Fruit fly (Drosophila melanogaster) whole organism, prepupa: Measurements from ENCODE around the gene CG14684.
A peak's percentile ranks its signal among the peaks of the same experiment; 100 is the strongest.

Source experiments
- CG10631 ChIP-seq: fragments of 200-800 bp; sonication (Bioruptor generic); optimal IDR thresholded peaks from 2 replicates; lab custom pipeline; 2016; ENCODE audit warnings: missing biosample characterization, missing genetic modification characterization
- CG10669 ChIP-seq: fragments of 200-800 bp; sonication (Bioruptor generic); optimal IDR thresholded peaks from 3 replicates; lab custom pipeline; 2018; ENCODE audit warnings: missing biosample characterization, mild to moderate bottlenecking, missing genetic modification characterization, moderate library complexity
- CG11294 ChIP-seq: fragments of 200-800 bp; sonication (Bioruptor generic); IDR thresholded peaks from 2 replicates; pipeline ENCODE4 v1.3.6; 2022; ENCODE audit warnings: missing biosample characterization, missing genetic modification characterization
- CG11762 ChIP-seq: fragments of 200-800 bp; sonication (Bioruptor generic); optimal IDR thresholded peaks from 3 replicates; lab custom pipeline; 2016; ENCODE audit warnings: missing biosample characterization, missing genetic modification characterization; ENCODE audit not compliant: insufficient read depth
- CG15336 ChIP-seq: fragments of 200-800 bp; sonication (Bioruptor generic); IDR thresholded peaks from 2 replicates; pipeline ENCODE4 v1.3.6; 2022; ENCODE audit warnings: missing biosample characterization, missing genetic modification characterization
- CG3032 ChIP-seq: fragments of 200-800 bp; optimal IDR thresholded peaks from 2 replicates; lab custom pipeline; 2019; ENCODE audit warnings: missing biosample characterization, mild to moderate bottlenecking, missing genetic modification characterization, moderate library complexity
- CG32006 ChIP-seq: fragments of 200-800 bp; sonication (Bioruptor generic); optimal IDR thresholded peaks from 3 replicates; lab custom pipeline; 2017; ENCODE audit warnings: missing biosample characterization, mild to moderate bottlenecking, missing genetic modification characterization
- CG34406 ChIP-seq: fragments of 200-800 bp; sonication (Bioruptor generic); optimal IDR thresholded peaks from 3 replicates; lab custom pipeline; 2016; ENCODE audit warnings: missing biosample characterization, missing genetic modification characterization
- CG3919 ChIP-seq: fragments of 200-800 bp; sonication (Bioruptor generic); optimal IDR thresholded peaks from 3 replicates; lab custom pipeline; 2016; ENCODE audit warnings: missing biosample characterization, missing genetic modification characterization
- CG4318 ChIP-seq: fragments of 200-800 bp; sonication (Bioruptor generic); optimal IDR thresholded peaks from 3 replicates; lab custom pipeline; 2017; ENCODE audit warnings: missing biosample characterization, mild to moderate bottlenecking, missing genetic modification characterization
- CG6163 ChIP-seq: fragments of 200-800 bp; sonication (Bioruptor generic); IDR thresholded peaks from 3 replicates; pipeline ENCODE4 v1.3.6; 2022; ENCODE audit warnings: missing biosample characterization, missing genetic modification characterization
- CG6276 ChIP-seq: fragments of 200-800 bp; sonication (Bioruptor generic); optimal IDR thresholded peaks from 2 replicates; lab custom pipeline; 2017; ENCODE audit warnings: missing biosample characterization, mild to moderate bottlenecking, missing genetic modification characterization
- CG6792 ChIP-seq: fragments of 200-800 bp; sonication (Bioruptor generic); optimal IDR thresholded peaks from 3 replicates; lab custom pipeline; 2016; ENCODE audit warnings: missing biosample characterization, missing genetic modification characterization
- CG6808 ChIP-seq: fragments of 200-800 bp; sonication (Bioruptor generic); optimal IDR thresholded peaks from 3 replicates; lab custom pipeline; 2017; ENCODE audit warnings: missing biosample characterization, missing genetic modification characterization, mild to moderate bottlenecking, moderate library complexity, missing genetic modification reagents
- CG6854 ChIP-seq: fragments of 200-800 bp; sonication (Bioruptor generic); optimal IDR thresholded peaks from 2 replicates; lab custom pipeline; 2017; ENCODE audit warnings: missing biosample characterization, mild to moderate bottlenecking, missing genetic modification characterization
- CG7368 ChIP-seq: fragments of 200-800 bp; sonication (Bioruptor generic); optimal IDR thresholded peaks from 3 replicates; lab custom pipeline; 2016; ENCODE audit warnings: missing biosample characterization, missing genetic modification characterization
- CG8119 ChIP-seq: fragments of 200-800 bp; sonication (Bioruptor generic); IDR thresholded peaks from 3 replicates; pipeline ENCODE4 v1.3.6; 2022; ENCODE audit warnings: missing biosample characterization, missing genetic modification characterization
- CG8319 ChIP-seq: fragments of 200-800 bp; sonication (Bioruptor generic); optimal IDR thresholded peaks from 3 replicates; lab custom pipeline; 2016; ENCODE audit warnings: missing biosample characterization, missing genetic modification characterization
- CG8632 ChIP-seq: fragments of 200-800 bp; sonication (Bioruptor generic); optimal IDR thresholded peaks from 3 replicates; lab custom pipeline; 2016; ENCODE audit warnings: missing biosample characterization, missing genetic modification characterization
- CG9139 ChIP-seq: fragments of 200-800 bp; sonication (Bioruptor generic); optimal IDR thresholded peaks from 3 replicates; lab custom pipeline; 2017; ENCODE audit warnings: missing biosample characterization, mild to moderate bottlenecking, missing genetic modification characterization
- Eip75B ChIP-seq: fragments of 200-800 bp; sonication (Bioruptor generic); optimal IDR thresholded peaks from 3 replicates; lab custom pipeline; 2016; ENCODE audit warnings: missing biosample characterization, missing genetic modification characterization
- Eip78C ChIP-seq: fragments of 200-800 bp; sonication (Bioruptor generic); peaks from one replicate; lab custom pipeline; 2016; ENCODE audit warnings: missing biosample characterization, missing genetic modification characterization
- Eip93F ChIP-seq: fragments of 200-800 bp; sonication (Bioruptor generic); optimal IDR thresholded peaks from 2 replicates; lab custom pipeline; 2016; ENCODE audit warnings: missing biosample characterization, mild to moderate bottlenecking, missing genetic modification characterization
- Ets21C ChIP-seq: fragments of 200-800 bp; sonication (Bioruptor generic); optimal IDR thresholded peaks from 3 replicates; lab custom pipeline; 2016; ENCODE audit warnings: missing biosample characterization, missing genetic modification characterization
- Ets96B ChIP-seq: fragments of 200-800 bp; optimal IDR thresholded peaks from 2 replicates; lab custom pipeline; 2019; ENCODE audit warnings: missing biosample characterization, mild to moderate bottlenecking, missing genetic modification characterization, moderate library complexity
- Gug ChIP-seq: fragments of 200-800 bp; sonication (Bioruptor generic); IDR thresholded peaks from 2 replicates; pipeline ENCODE4 v1.3.6; 2022; ENCODE audit warnings: missing biosample characterization, missing genetic modification characterization
- Hr38 ChIP-seq: sonication (Bioruptor generic); optimal IDR thresholded peaks from 2 replicates; lab custom pipeline; 2016; ENCODE audit warnings: missing biosample characterization, missing genetic modification characterization
- Hr39 ChIP-seq: fragments of 200-800 bp; sonication (Bioruptor generic); optimal IDR thresholded peaks from 2 replicates; lab custom pipeline; 2016; ENCODE audit warnings: missing biosample characterization, missing genetic modification characterization
- Hr4 ChIP-seq: fragments of 200-800 bp; sonication (Bioruptor generic); optimal IDR thresholded peaks from 3 replicates; lab custom pipeline; 2016; ENCODE audit warnings: missing biosample characterization, missing genetic modification characterization
- Met ChIP-seq: fragments of 200-800 bp; sonication (Bioruptor generic); optimal IDR thresholded peaks from 3 replicates; lab custom pipeline; 2016; ENCODE audit warnings: missing biosample characterization, missing genetic modification characterization
- OdsH ChIP-seq: fragments of 200-800 bp; sonication (Bioruptor generic); optimal IDR thresholded peaks from 3 replicates; lab custom pipeline; 2016; ENCODE audit warnings: missing biosample characterization, missing genetic modification characterization
- Smox ChIP-seq: fragments of 200-800 bp; sonication (Bioruptor generic); optimal IDR thresholded peaks from 3 replicates; lab custom pipeline; 2016; ENCODE audit warnings: missing biosample characterization, missing genetic modification characterization
- Sox15 ChIP-seq: fragments of 200-800 bp; sonication (Bioruptor generic); optimal IDR thresholded peaks from 3 replicates; lab custom pipeline; 2016; ENCODE audit warnings: missing biosample characterization, missing genetic modification characterization
- achi ChIP-seq: fragments of 200-800 bp; sonication (Bioruptor generic); optimal IDR thresholded peaks from 3 replicates; lab custom pipeline; 2016; ENCODE audit warnings: missing biosample characterization, missing genetic modification characterization
- acj6 ChIP-seq: fragments of 200-800 bp; sonication (Bioruptor generic); optimal IDR thresholded peaks from 3 replicates; lab custom pipeline; 2016; ENCODE audit warnings: missing biosample characterization, missing genetic modification characterization
- cyc ChIP-seq: fragments of 200-800 bp; sonication (Bioruptor generic); optimal IDR thresholded peaks from 3 replicates; lab custom pipeline; 2016; ENCODE audit warnings: missing biosample characterization, missing genetic modification characterization
- dac ChIP-seq: fragments of 200-800 bp; sonication (Bioruptor generic); optimal IDR thresholded peaks from 2 replicates; lab custom pipeline; 2017; ENCODE audit warnings: missing biosample characterization, mild to moderate bottlenecking, missing genetic modification characterization
- dsx ChIP-seq: fragments of 200-800 bp; optimal IDR thresholded peaks from 3 replicates; lab custom pipeline; 2019; ENCODE audit warnings: missing biosample characterization, mild to moderate bottlenecking, missing genetic modification characterization, moderate library complexity; ENCODE audit not compliant: poor library complexity, severe bottlenecking
- eg ChIP-seq: fragments of 200-800 bp; sonication (Bioruptor generic); IDR thresholded peaks from 3 replicates; pipeline ENCODE4 v1.3.6; 2022; ENCODE audit warnings: missing biosample characterization, missing genetic modification characterization
- esn ChIP-seq: fragments of 200-800 bp; sonication (Bioruptor generic); optimal IDR thresholded peaks from 2 replicates; lab custom pipeline; 2016; ENCODE audit warnings: missing biosample characterization, mild to moderate bottlenecking, missing genetic modification characterization, moderate library complexity
- fd59A ChIP-seq: fragments of 200-800 bp; sonication (Bioruptor generic); optimal IDR thresholded peaks from 2 replicates; lab custom pipeline; 2017; ENCODE audit warnings: missing biosample characterization, mild to moderate bottlenecking, missing genetic modification characterization, missing genetic modification reagents
- fkh ChIP-seq: fragments of 200-800 bp; sonication (Bioruptor generic); optimal IDR thresholded peaks from 3 replicates; lab custom pipeline; 2017; ENCODE audit warnings: missing biosample characterization, mild to moderate bottlenecking, missing genetic modification characterization, moderate library complexity
- lz ChIP-seq: fragments of 200-800 bp; sonication (Bioruptor generic); optimal IDR thresholded peaks from 3 replicates; lab custom pipeline; 2016; ENCODE audit warnings: missing biosample characterization, missing genetic modification characterization
- net ChIP-seq: fragments of 200-800 bp; sonication (Bioruptor generic); optimal IDR thresholded peaks from 3 replicates; lab custom pipeline; 2016; ENCODE audit warnings: missing biosample characterization, missing genetic modification characterization
- pdm3 ChIP-seq: fragments of 200-800 bp; sonication (Bioruptor generic); optimal IDR thresholded peaks from 3 replicates; lab custom pipeline; 2016; ENCODE audit warnings: missing biosample characterization, missing genetic modification characterization
- svp ChIP-seq: fragments of 200-800 bp; sonication (Bioruptor generic); peaks from one replicate; lab custom pipeline; 2016; ENCODE audit warnings: missing biosample characterization, missing genetic modification characterization
- topi ChIP-seq: fragments of 200-800 bp; sonication (Bioruptor generic); optimal IDR thresholded peaks from 3 replicates; lab custom pipeline; 2016; ENCODE audit warnings: missing biosample characterization, missing genetic modification characterization
- vri ChIP-seq: fragments of 200-800 bp; sonication (Bioruptor generic); optimal IDR thresholded peaks from 3 replicates; lab custom pipeline; 2016; ENCODE audit warnings: missing biosample characterization, mild to moderate bottlenecking, missing genetic modification characterization

The CG14684 gene

dm6 chr3R:10680825-10681681, 25.7 kb upstream of the CG14684 start, which contains the start of gene Phyhd1 (continued):
- TF ChIP-seq CG15336 (GFP tag; lab: Robert Waterston, UW) (peak; percentile 90), acj6 (GFP tag; lab: Kevin White, UChicago) (peak; percentile 89), fkh (GFP tag; lab: Kevin White, UChicago) (peak; percentile 76), OdsH (peak; percentile 92), CG32006 (GFP tag; lab: Kevin White, UChicago) (peak; percentile 90), dac (GFP tag; lab: Kevin White, UChicago) (peak; percentile 67), CG8632 (GFP tag; lab: Kevin White, UChicago) (peak; percentile 82), Met (peak; percentile 79), CG6808 (GFP tag; lab: Kevin White, UChicago) (peak; percentile 54), Hr38 (no peak), cyc (GFP tag; lab: Kevin White, UChicago) (peak; percentile 86), CG10631 (peak; percentile 85), CG8119 (GFP tag; lab: Robert Waterston, UW) (peak; percentile 91), Hr39 (GFP tag; lab: Kevin White, UChicago) (peak; percentile 87)

- TF ChIP-seq achi (GFP tag; lab: Kevin White, UChicago): no peak
- no peak for TF ChIP-seq Ets96B (tag; lab: Kevin White, UChicago)
- TF ChIP-seq Hr4 (GFP tag; lab: Kevin White, UChicago): no peak
- TF ChIP-seq CG6163: peak; percentile 62
- no peak for TF ChIP-seq Hr39 (GFP tag; lab: Kevin White, UChicago)
- TF ChIP-seq CG15336 (GFP tag; lab: Robert Waterston, UW): peak; percentile 60
- TF ChIP-seq topi (GFP tag; lab: Kevin White, UChicago): no peak
- no peak for TF ChIP-seq Eip93F (GFP tag; lab: Kevin White, UChicago)
- peak; percentile 33; the same call in 1 of the 2 replicates for TF ChIP-seq CG11294 (GFP tag; lab: Robert Waterston, UW)
- no peak for TF ChIP-seq Sox15
- TF ChIP-seq CG3032 (tag; lab: Kevin White, UChicago): no peak
- TF ChIP-seq svp (GFP tag; lab: Kevin White, UChicago): no peak
- TF ChIP-seq CG9139 (GFP tag; lab: Kevin White, UChicago): no peak
- TF ChIP-seq CG32006 (GFP tag; lab: Kevin White, UChicago): no peak
- no peak for TF ChIP-seq CG3919 (GFP tag; lab: Kevin White, UChicago)
- no peak for TF ChIP-seq fd59A (GFP tag; lab: Kevin White, UChicago)
- peak; percentile 45; the same call in 2 of the 3 replicates for TF ChIP-seq CG8119 (GFP tag; lab: Robert Waterston, UW)
- TF ChIP-seq CG4318 (GFP tag; lab: Kevin White, UChicago): no peak
- TF ChIP-seq CG6792 (GFP tag; lab: Kevin White, UChicago): no peak
- peak; percentile 46 for TF ChIP-seq Gug (GFP tag; lab: Robert Waterston, UW)
- TF ChIP-seq vri (GFP tag; lab: Kevin White, UChicago): no peak
- no peak for TF ChIP-seq CG10669
- TF ChIP-seq CG6276 (GFP tag; lab: Kevin White, UChicago): no peak
- no peak for TF ChIP-seq CG11762 (GFP tag; lab: Kevin White, UChicago)
- TF ChIP-seq CG6808 (GFP tag; lab: Kevin White, UChicago): no peak
- TF ChIP-seq Eip78C (GFP tag; lab: Kevin White, UChicago): peak; percentile 19
- no peak for TF ChIP-seq Eip75B (GFP tag; lab: Kevin White, UChicago)
- no peak for TF ChIP-seq CG34406 (GFP tag; lab: Kevin White, UChicago)
- TF ChIP-seq OdsH: no peak
- TF ChIP-seq CG10631: no peak
- TF ChIP-seq CG8319: no peak
- TF ChIP-seq acj6 (GFP tag; lab: Kevin White, UChicago): no peak
- no peak for TF ChIP-seq pdm3
- no peak for TF ChIP-seq CG8632 (GFP tag; lab: Kevin White, UChicago)
- TF ChIP-seq net (GFP tag; lab: Kevin White, UChicago): no peak
- TF ChIP-seq Ets21C (GFP tag; lab: Kevin White, UChicago): no peak
- no peak for TF ChIP-seq Smox (GFP tag; lab: Kevin White, UChicago)
- TF ChIP-seq CG6854 (GFP tag; lab: Kevin White, UChicago): no peak
- peak; percentile 81 for TF ChIP-seq eg (GFP tag; lab: Robert Waterston, UW)
- no peak for TF ChIP-seq dsx (GFP tag; lab: Kevin White, UChicago)
- TF ChIP-seq dac (GFP tag; lab: Kevin White, UChicago): no peak
- no peak for TF ChIP-seq CG7368 (GFP tag; lab: Kevin White, UChicago)
- no peak for TF ChIP-seq lz (GFP tag; lab: Kevin White, UChicago)
- no peak for TF ChIP-seq esn (GFP tag; lab: Kevin White, UChicago)
- no peak for TF ChIP-seq Hr38
These were observed 25.2 kb upstream of the CG14684 start for dm6 chr3R:10681682-10681962.
